Worm (Caenorhabditis elegans) whole organism, young adult: ENCODE data around the gene acr-24.

Experiments used
- B0261.1 ChIP-seq: sonication (generic microtip); optimal IDR thresholded peaks from 2 replicates; lab custom pipeline; 2016; ENCODE audit warnings: mild to moderate bottlenecking, missing genetic modification characterization, moderate library complexity, missing compliant biosample characterization
- B0336.3 ChIP-seq: fragments of 200-800 bp; sonication (Bioruptor generic); IDR thresholded peaks from 2 replicates; pipeline ENCODE4 v1.3.6; 2022; ENCODE audit warnings: missing genetic modification characterization, missing compliant biosample characterization
- C06A6.2 ChIP-seq: fragments of 200-800 bp; sonication (Bioruptor generic); conservative IDR thresholded peaks from 2 replicates; pipeline ENCODE4 v1.3.6; 2022; ENCODE audit warnings: missing genetic modification characterization, missing compliant biosample characterization
- C17E4.6 ChIP-seq: fragments of 200-800 bp; sonication (Bioruptor generic); IDR thresholded peaks from 2 replicates; pipeline ENCODE4 v1.3.6; 2022; ENCODE audit warnings: missing genetic modification reagents, missing genetic modification characterization, missing compliant biosample characterization
- F55B11.4 ChIP-seq: sonication (generic microtip); optimal IDR thresholded peaks from 2 replicates; lab custom pipeline; 2016; ENCODE audit warnings: missing compliant biosample characterization, missing genetic modification characterization, borderline replicate concordance; ENCODE audit not compliant: insufficient read depth
- K12H6.12 ChIP-seq: fragments of 200-800 bp; sonication (Bioruptor generic); optimal IDR thresholded peaks from 2 replicates; lab custom pipeline; 2018; ENCODE audit warnings: mild to moderate bottlenecking, missing genetic modification characterization, missing compliant biosample characterization
- Y53F4B.3 ChIP-seq: fragments of 200-800 bp; sonication (Bioruptor generic); IDR thresholded peaks from 2 replicates; pipeline ENCODE4 v1.3.6; 2022; ENCODE audit warnings: missing genetic modification reagents, missing genetic modification characterization, missing compliant biosample characterization
- Y79H2A.3 ChIP-seq: fragments of 200-800 bp; sonication (Bioruptor generic); conservative IDR thresholded peaks from 2 replicates; pipeline ENCODE4 v1.3.6; 2022; ENCODE audit warnings: missing genetic modification reagents, missing genetic modification characterization, missing compliant biosample characterization
- Y95B8A.8 ChIP-seq: fragments of 200-800 bp; sonication (Bioruptor generic); IDR thresholded peaks from 2 replicates; pipeline ENCODE4 v1.3.6; 2022; ENCODE audit warnings: missing genetic modification reagents, missing genetic modification characterization, missing compliant biosample characterization
- ZK185.1 ChIP-seq: sonication (generic microtip); optimal IDR thresholded peaks from 2 replicates; lab custom pipeline; 2016; ENCODE audit warnings: mild to moderate bottlenecking, missing genetic modification characterization, missing compliant biosample characterization; ENCODE audit not compliant: poor library complexity, severe bottlenecking
- aptf-2 ChIP-seq: fragments of 200-800 bp; sonication (Bioruptor generic); conservative IDR thresholded peaks from 2 replicates; pipeline ENCODE4 v1.3.6; 2022; ENCODE audit warnings: missing genetic modification reagents, missing genetic modification characterization, missing compliant biosample characterization
- attf-3 ChIP-seq: fragments of 200-800 bp; sonication (Bioruptor generic); conservative IDR thresholded peaks from 2 replicates; pipeline ENCODE4 v1.3.6; 2022; ENCODE audit warnings: missing genetic modification reagents, missing genetic modification characterization, missing compliant biosample characterization
- ccch-3 ChIP-seq: fragments of 200-800 bp; sonication (Bioruptor generic); optimal IDR thresholded peaks from 2 replicates; lab custom pipeline; 2018; ENCODE audit warnings: mild to moderate bottlenecking, missing genetic modification characterization, missing compliant biosample characterization
- cebp-1 ChIP-seq, 2 experiments: fragments of 200-800 bp in 1 of 2; sonication (Bioruptor generic) in 1 of 2; sonication (generic microtip) in 1 of 2; IDR thresholded peaks in 1 of 2; optimal IDR thresholded peaks in 1 of 2; 2 replicates each; pipeline versions ENCODE4 v1.3.6 to Lab custom; 2017 to 2022; ENCODE audit warnings: missing compliant biosample characterization in 2 of 2, missing genetic modification characterization in 2 of 2, mild to moderate bottlenecking in 1 of 2, missing genetic modification reagents in 1 of 2, moderate library complexity in 1 of 2
- egrh-3 ChIP-seq: fragments of 200-800 bp; sonication (Bioruptor generic); IDR thresholded peaks from 2 replicates; pipeline ENCODE4 v1.3.6; 2022; ENCODE audit warnings: missing genetic modification reagents, missing genetic modification characterization, missing compliant biosample characterization
- ekl-4 ChIP-seq: fragments of 200-800 bp; sonication (Bioruptor generic); IDR thresholded peaks from 2 replicates; pipeline ENCODE4 v1.3.6; 2022; ENCODE audit warnings: missing genetic modification reagents, missing genetic modification characterization, missing compliant biosample characterization
- fkh-3 ChIP-seq: sonication (generic microtip); optimal IDR thresholded peaks from 2 replicates; lab custom pipeline; 2016; ENCODE audit warnings: mild to moderate bottlenecking, missing genetic modification characterization, missing compliant biosample characterization
- hlh-26 ChIP-seq: fragments of 200-800 bp; sonication (Bioruptor generic); conservative IDR thresholded peaks from 2 replicates; pipeline ENCODE4 v1.3.6; 2022; ENCODE audit warnings: missing genetic modification reagents, missing genetic modification characterization, missing compliant biosample characterization
- lag-1 ChIP-seq: fragments of 200-800 bp; sonication (Bioruptor generic); IDR thresholded peaks from 2 replicates; pipeline ENCODE4 v1.3.6; 2022; ENCODE audit warnings: missing genetic modification reagents, missing genetic modification characterization, missing compliant biosample characterization
- lin-40 ChIP-seq: sonication (generic microtip); optimal IDR thresholded peaks from 2 replicates; lab custom pipeline; 2016; ENCODE audit warnings: missing genetic modification characterization, mild to moderate bottlenecking, missing compliant biosample characterization, missing genotype, missing genetic modification reagents
- madf-10 ChIP-seq: sonication (generic microtip); optimal IDR thresholded peaks from 2 replicates; lab custom pipeline; 2016; ENCODE audit warnings: mild to moderate bottlenecking, missing genetic modification characterization, missing compliant biosample characterization
- madf-3 ChIP-seq: fragments of 200-800 bp; sonication (Bioruptor generic); IDR thresholded peaks from 2 replicates; pipeline ENCODE4 v1.3.6; 2022; ENCODE audit warnings: missing genetic modification reagents, missing genetic modification characterization, missing compliant biosample characterization
- mcd-1 ChIP-seq: fragments of 200-800 bp; sonication (Bioruptor generic); IDR thresholded peaks from 2 replicates; pipeline ENCODE4 v1.3.6; 2022; ENCODE audit warnings: missing genetic modification reagents, missing genetic modification characterization, missing compliant biosample characterization
- mel-28 ChIP-seq: sonication (generic microtip); optimal IDR thresholded peaks from 2 replicates; lab custom pipeline; 2016; ENCODE audit warnings: borderline replicate concordance, mild to moderate bottlenecking, missing genetic modification characterization, missing compliant biosample characterization
- mes-4 ChIP-seq: sonication (generic microtip); optimal IDR thresholded peaks from 2 replicates; lab custom pipeline; 2016; ENCODE audit warnings: missing genotype, missing genetic modification characterization, missing compliant biosample characterization
- mxl-1 ChIP-seq: sonication (generic microtip); optimal IDR thresholded peaks from 2 replicates; lab custom pipeline; 2016; ENCODE audit warnings: missing genetic modification characterization, missing compliant biosample characterization
- nfya-1 ChIP-seq: sonication (generic microtip); optimal IDR thresholded peaks from 2 replicates; lab custom pipeline; 2017; ENCODE audit warnings: antibody characterized with exemption, missing compliant biosample characterization, missing genetic modification characterization, borderline replicate concordance; ENCODE audit not compliant: insufficient read depth
- nfya-2 ChIP-seq: fragments of 200-800 bp; sonication (Bioruptor generic); IDR thresholded peaks from 2 replicates; pipeline ENCODE4 v1.3.6; 2022; ENCODE audit warnings: missing genetic modification reagents, missing genetic modification characterization, missing compliant biosample characterization
- nfyb-1 ChIP-seq: fragments of 200-800 bp; sonication (Bioruptor generic); IDR thresholded peaks from 2 replicates; pipeline ENCODE4 v1.3.6; 2022; ENCODE audit warnings: missing genetic modification reagents, missing genetic modification characterization, missing compliant biosample characterization
- nhr-179 ChIP-seq: sonication (generic microtip); optimal IDR thresholded peaks from 2 replicates; lab custom pipeline; 2016; ENCODE audit warnings: mild to moderate bottlenecking, missing genetic modification characterization, missing compliant biosample characterization
- pbrm-1 ChIP-seq: fragments of 200-800 bp; sonication (Bioruptor generic); IDR thresholded peaks from 2 replicates; pipeline ENCODE4 v1.3.6; 2022; ENCODE audit warnings: missing genetic modification reagents, missing genetic modification characterization, missing compliant biosample characterization
- pha-4 ChIP-seq: fragments of 150-350 bp; sonication (generic microtip); optimal IDR thresholded peaks from 2 replicates; lab custom pipeline; 2014; ENCODE audit warnings: missing biosample characterization, missing genetic modification reagents, missing genetic modification characterization
- rec-8 ChIP-seq, 2 experiments: sonication (generic microtip); optimal IDR thresholded peaks; 2 replicates each; lab custom pipeline; 2016; ENCODE audit warnings: mild to moderate bottlenecking in 2 of 2, missing genetic modification characterization in 2 of 2, missing genetic modification reagents in 2 of 2, missing genotype in 2 of 2, missing biosample characterization in 1 of 2, missing compliant biosample characterization in 1 of 2, moderate library complexity in 1 of 2
- rpc-1 ChIP-seq, 2 experiments: fragments of 150-350 bp in 1 of 2; sonication (generic microtip) in 1 of 2; optimal IDR thresholded peaks; 2 replicates each; lab custom pipeline; 2014 to 2018; ENCODE audit warnings: missing biosample characterization in 1 of 2, missing genetic modification characterization in 1 of 2, missing genetic modification reagents in 1 of 2, missing genotype in 1 of 2
- sea-2 ChIP-seq: fragments of 200-800 bp; sonication (Bioruptor generic); IDR thresholded peaks from 2 replicates; pipeline ENCODE4 v1.3.6; 2022; ENCODE audit warnings: missing genetic modification characterization, missing compliant biosample characterization
- snpc-1.1 ChIP-seq: sonication (generic microtip); optimal IDR thresholded peaks from 2 replicates; lab custom pipeline; 2017; ENCODE audit warnings: missing genetic modification characterization, mild to moderate bottlenecking, missing compliant biosample characterization, antibody characterized with exemption, moderate library complexity, missing genotype, missing genetic modification reagents; ENCODE audit not compliant: insufficient read depth
- snpc-3.4 ChIP-seq: sonication (generic microtip); optimal IDR thresholded peaks from 2 replicates; lab custom pipeline; 2017; ENCODE audit warnings: missing genetic modification characterization, mild to moderate bottlenecking, missing compliant biosample characterization, antibody characterized with exemption, moderate library complexity, missing genotype, missing genetic modification reagents
- somi-1 ChIP-seq: fragments of 200-800 bp; sonication (Bioruptor generic); optimal IDR thresholded peaks from 2 replicates; lab custom pipeline; 2018; ENCODE audit warnings: mild to moderate bottlenecking, missing genetic modification characterization, missing compliant biosample characterization
- tbp1 ChIP-seq: fragments of 200-800 bp; sonication (Bioruptor generic); optimal IDR thresholded peaks from 2 replicates; lab custom pipeline; 2018; ENCODE audit warnings: mild to moderate bottlenecking, missing genetic modification characterization, missing compliant biosample characterization
- unc-62 ChIP-seq: fragments of 150-350 bp; optimal IDR thresholded peaks from 2 replicates; lab custom pipeline; 2014; ENCODE audit warnings: missing biosample characterization, missing genetic modification reagents, missing genetic modification characterization
- zfh-2 ChIP-seq: fragments of 200-800 bp; sonication (Bioruptor generic); conservative IDR thresholded peaks from 2 replicates; pipeline ENCODE4 v1.3.6; 2022; ENCODE audit warnings: missing genetic modification reagents, missing genetic modification characterization, missing compliant biosample characterization
- zim-3 ChIP-seq: sonication (generic microtip); optimal IDR thresholded peaks from 2 replicates; lab custom pipeline; 2017; ENCODE audit warnings: mild to moderate bottlenecking, missing genetic modification characterization, moderate library complexity, missing compliant biosample characterization
- ztf-22 ChIP-seq: fragments of 200-800 bp; sonication (Bioruptor generic); optimal IDR thresholded peaks from 2 replicates; lab custom pipeline; 2018; ENCODE audit warnings: mild to moderate bottlenecking, missing genetic modification characterization, moderate library complexity, missing compliant biosample characterization
- ztf-25 ChIP-seq: fragments of 200-800 bp; sonication (Bioruptor generic); IDR thresholded peaks from 2 replicates; pipeline ENCODE4 v1.3.6; 2022; ENCODE audit warnings: missing genetic modification reagents, missing genetic modification characterization, missing compliant biosample characterization
- ztf-26 ChIP-seq: sonication (generic microtip); optimal IDR thresholded peaks from 2 replicates; lab custom pipeline; 2017; ENCODE audit warnings: missing genetic modification characterization, missing compliant biosample characterization

acr-24 gene

DNA sequence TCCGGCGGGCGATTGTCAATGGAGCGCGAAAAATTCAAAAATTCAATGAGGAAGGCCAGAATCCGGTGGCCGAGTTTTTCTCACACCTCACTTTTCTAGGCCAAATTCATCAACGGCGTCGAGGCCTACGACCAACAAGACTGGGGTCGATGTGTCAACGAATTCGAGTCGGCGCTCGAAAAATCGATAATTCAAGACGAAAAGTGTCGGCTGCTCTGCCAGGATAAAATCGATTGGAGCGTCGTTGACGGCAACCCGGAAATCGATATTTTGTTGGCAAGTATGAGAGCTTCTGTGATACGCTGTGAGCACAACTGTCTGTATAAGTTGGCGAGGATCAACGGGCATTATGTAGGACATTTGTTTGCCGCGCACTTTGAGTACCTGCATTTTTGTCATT, 21.5 kb upstream of the acr-24 start:
- TF ChIP-seq fkh-3 (no peak), rec-8 (tag; optimal IDR thresholded peaks at IDR 0.05; lab: Kevin White, UChicago) (no peak), aptf-2 (no peak), mel-28 (tag; lab: Kevin White, UChicago) (no peak), tbp1 (GFP tag; lab: Kevin White, UChicago) (no peak), mxl-1 (tag; lab: Kevin White, UChicago) (no peak), madf-3 (GFP tag; lab: Robert Waterston, UW) (no peak), unc-62 (GFP tag; lab: Kevin White, UChicago) (no peak), pha-4 (tag; lab: Kevin White, UChicago) (no peak), egrh-3 (GFP tag; lab: Robert Waterston, UW) (no peak), snpc-3.4 (tag; lab: Kevin White, UChicago) (no peak), mes-4 (tag; lab: Kevin White, UChicago) (no peak), ccch-3 (GFP tag; lab: Kevin White, UChicago) (no peak), nhr-179 (tag; lab: Kevin White, UChicago) (no peak), B0261.1 (tag; lab: Kevin White, UChicago) (no peak), F55B11.4 (no peak)

DNA sequence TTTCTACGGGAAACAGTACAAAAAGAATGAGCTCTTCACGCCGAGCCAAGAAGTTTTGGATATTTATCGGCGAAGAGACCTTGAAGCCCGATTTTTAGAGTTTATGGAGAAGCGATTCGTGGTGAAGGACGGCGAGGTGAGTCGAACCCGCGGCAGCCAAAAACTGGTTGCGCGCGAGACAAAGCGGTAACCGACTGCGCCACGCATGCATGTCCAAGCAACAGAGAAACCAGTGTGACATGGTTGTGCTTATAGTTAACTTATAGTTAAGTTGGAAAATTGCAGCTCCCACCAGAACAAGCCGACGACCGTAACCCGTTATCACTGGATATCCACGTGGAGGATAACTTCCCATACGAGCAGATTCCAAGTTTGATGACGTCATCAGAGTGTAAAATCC, 21.0 kb upstream of the acr-24 start:
- TF ChIP-seq attf-3 (no peak), nfya-2 (GFP tag; lab: Robert Waterston, UW) (no peak), lin-40 (tag; lab: Kevin White, UChicago) (no peak), C06A6.2 (no peak), ztf-25 (GFP tag; lab: Robert Waterston, UW) (peak; percentile 72; the same call in 1 of the 2 replicates), Y79H2A.3 (GFP tag; lab: Robert Waterston, UW) (no peak), ekl-4 (GFP tag; lab: Robert Waterston, UW) (no peak), K12H6.12 (tag; lab: Kevin White, UChicago) (no peak), ztf-22 (GFP tag; lab: Kevin White, UChicago) (no peak), nfya-1 (tag; lab: Kevin White, UChicago) (no peak), somi-1 (GFP tag; lab: Kevin White, UChicago) (no peak), Y53F4B.3 (GFP tag; lab: Robert Waterston, UW) (peak; percentile 35; the same call in 1 of the 2 replicates), mcd-1 (GFP tag; lab: Robert Waterston, UW) (peak; percentile 80), egrh-3 (GFP tag; lab: Robert Waterston, UW) (0 out of 2 replicates have a peak, but pooled peaks have one; percentile 6), lag-1 (GFP tag; lab: Robert Waterston, UW) (no peak), rpc-1 (optimal IDR thresholded peaks at IDR 0.05; lab: Kevin White, UChicago) (peak; percentile 65), rpc-1 (tag; optimal IDR thresholded peaks at IDR 0.05; lab: Kevin White, UChicago) (peak; percentile 74), Y95B8A.8 (GFP tag; lab: Robert Waterston, UW) (no peak), rec-8 (tag; optimal IDR thresholded peaks at IDR 0.05; lab: Kevin White, UChicago) (peak; percentile 34 to 43), pbrm-1 (GFP tag; lab: Robert Waterston, UW) (no peak; the same call in 1 of the 2 replicates), mes-4 (tag; lab: Kevin White, UChicago) (peak; percentile 43), C17E4.6 (no peak), zfh-2 (GFP tag; lab: Robert Waterston, UW) (no peak), snpc-1.1 (no peak), ZK185.1 (no peak), cebp-1 (GFP tag; IDR thresholded peaks at IDR 0.05; lab: Robert Waterston, UW) (no peak), cebp-1 (tag; optimal IDR thresholded peaks at IDR 0.05; lab: Kevin White, UChicago) (no peak), nfyb-1 (GFP tag; lab: Robert Waterston, UW) (no peak), ztf-26 (tag; lab: Kevin White, UChicago) (peak; percentile 51), sea-2 (GFP tag; lab: Robert Waterston, UW) (no peak), tbp1 (GFP tag; lab: Kevin White, UChicago) (peak; percentile 92), mel-28 (tag; lab: Kevin White, UChicago) (no peak), zim-3 (tag; lab: Kevin White, UChicago) (no peak), hlh-26 (GFP tag; lab: Robert Waterston, UW) (no peak), B0336.3 (GFP tag; lab: Robert Waterston, UW) (no peak; the same call in 1 of the 2 replicates), madf-10 (tag; lab: Kevin White, UChicago) (peak; percentile 37)
